Fruit fly (Drosophila melanogaster): ENCODE results near the gene bib.
A peak's percentile ranks its signal among the peaks of the same experiment; 100 is the strongest.

The bib gene

dm6 chr2L:9972624-9973023 lies 11.8 kb upstream of the bib start:
- no peak for TF ChIP-seq CrebA (GFP tag; optimal IDR thresholded peaks at IDR 0.05; ENCODE audit: borderline replicate concordance)
- no peak for TF ChIP-seq dsf (GFP tag; optimal IDR thresholded peaks at IDR 0.05; ENCODE audit: borderline replicate concordance)
- no peak for TF ChIP-seq sage (GFP tag; optimal IDR thresholded peaks at IDR 0.05)
- no peak for TF ChIP-seq Dfd (GFP tag; optimal IDR thresholded peaks at IDR 0.05)
- no peak for TF ChIP-seq rgr (GFP tag; optimal IDR thresholded peaks at IDR 0.05)
- no peak for TF ChIP-seq Vsx2 (GFP tag; optimal IDR thresholded peaks at IDR 0.05; ENCODE audit: partially characterized antibody)
- no peak for TF ChIP-seq sv (GFP tag; optimal IDR thresholded peaks at IDR 0.05)

- no peak for TF ChIP-seq jim (GFP tag; optimal IDR thresholded peaks at IDR 0.05)
- TF ChIP-seq Abd-B (GFP tag; optimal IDR thresholded peaks at IDR 0.05), result no peak
- peak; percentile 55 for TF ChIP-seq fru (GFP tag; optimal IDR thresholded peaks at IDR 0.05)
- TF ChIP-seq Dif (GFP tag; optimal IDR thresholded peaks at IDR 0.05; ENCODE audit: partially characterized antibody), result no peak
- TF ChIP-seq pan (optimal IDR thresholded peaks at IDR 0.05), result no peak
- TF ChIP-seq Hnf4 (GFP tag; optimal IDR thresholded peaks at IDR 0.05), result peak; percentile 28
- TF ChIP-seq tai (GFP tag; optimal IDR thresholded peaks at IDR 0.05), result no peak
- no peak for TF ChIP-seq dl (GFP tag; optimal IDR thresholded peaks at IDR 0.05; ENCODE audit: insufficient read depth in 1 of 2, partially characterized antibody in 2 of 2)
- TF ChIP-seq Rel (GFP tag; optimal IDR thresholded peaks at IDR 0.05), result no peak
- no peak for TF ChIP-seq Rel (tag; optimal IDR thresholded peaks at IDR 0.05)
- TF ChIP-seq brk (GFP tag; optimal IDR thresholded peaks at IDR 0.05), result peak; percentile 41
- TF ChIP-seq OdsH (GFP tag; optimal IDR thresholded peaks at IDR 0.05), result no peak
- TF ChIP-seq CG32264 (GFP tag; optimal IDR thresholded peaks at IDR 0.05), result no peak
- TF ChIP-seq foxo (GFP tag; optimal IDR thresholded peaks at IDR 0.05), result peak in 1 of 2 experiments; percentile 31
- no peak for TF ChIP-seq Vsx2 (GFP tag; optimal IDR thresholded peaks at IDR 0.05; ENCODE audit: partially characterized antibody)
- no peak for TF ChIP-seq Hr83 (GFP tag; optimal IDR thresholded peaks at IDR 0.05; ENCODE audit: poor library complexity, severe bottlenecking)
- no peak for TF ChIP-seq lola (GFP tag; optimal IDR thresholded peaks at IDR 0.05)
- no peak for TF ChIP-seq Hr78 (GFP tag; optimal IDR thresholded peaks at IDR 0.05)
- TF ChIP-seq Jra (GFP tag; optimal IDR thresholded peaks at IDR 0.05), result no peak
- TF ChIP-seq br (GFP tag; optimal IDR thresholded peaks at IDR 0.05), result no peak
- TF ChIP-seq CrebA (GFP tag; optimal IDR thresholded peaks at IDR 0.05; ENCODE audit: borderline replicate concordance), result no peak
- TF ChIP-seq h (GFP tag; optimal IDR thresholded peaks at IDR 0.05), result peak; percentile 60
- TF ChIP-seq Mio (GFP tag; optimal IDR thresholded peaks at IDR 0.05), result no peak
- TF ChIP-seq N (GFP tag; optimal IDR thresholded peaks at IDR 0.05), result no peak
- no peak for TF ChIP-seq psq (GFP tag; optimal IDR thresholded peaks at IDR 0.05)
- TF ChIP-seq woc (GFP tag; optimal IDR thresholded peaks at IDR 0.05), result peak; percentile 22
- peak; percentile 64 for TF ChIP-seq Sp1 (GFP tag; optimal IDR thresholded peaks at IDR 0.05)
- no peak for TF ChIP-seq dsf (GFP tag; optimal IDR thresholded peaks at IDR 0.05; ENCODE audit: borderline replicate concordance)
- TF ChIP-seq sage (GFP tag; optimal IDR thresholded peaks at IDR 0.05), result no peak
- no peak for TF ChIP-seq usp (GFP tag; optimal IDR thresholded peaks at IDR 0.05)
- no peak for TF ChIP-seq GATAd (GFP tag; optimal IDR thresholded peaks at IDR 0.05)
- no peak for TF ChIP-seq dmrt93B (GFP tag; optimal IDR thresholded peaks at IDR 0.05)
- TF ChIP-seq HLH106 (tag; optimal IDR thresholded peaks at IDR 0.05), result peak; percentile 72
- TF ChIP-seq CG9705 (GFP tag; optimal IDR thresholded peaks at IDR 0.05), result no peak
- TF ChIP-seq Myc (optimal IDR thresholded peaks at IDR 0.05), result no peak
- TF ChIP-seq Dfd (GFP tag; optimal IDR thresholded peaks at IDR 0.05), result no peak
- TF ChIP-seq sv (GFP tag; optimal IDR thresholded peaks at IDR 0.05), result no peak
- peak; percentile 30 for TF ChIP-seq rgr (GFP tag; optimal IDR thresholded peaks at IDR 0.05)
- TF ChIP-seq ey (GFP tag; optimal IDR thresholded peaks at IDR 0.05), result peak; percentile 11
Measured at dm6 chr2L:9981809-9982208, 2.6 kb upstream of the bib start.

- TF ChIP-seq GATAd (GFP tag; optimal IDR thresholded peaks at IDR 0.05) (no peak), dmrt93B (GFP tag; optimal IDR thresholded peaks at IDR 0.05) (peak; percentile 76), Dif (GFP tag; optimal IDR thresholded peaks at IDR 0.05; ENCODE audit: partially characterized antibody) (no peak), ey (GFP tag; optimal IDR thresholded peaks at IDR 0.05) (peak; percentile 70), Rel (GFP tag; optimal IDR thresholded peaks at IDR 0.05) (no peak), Rel (tag; optimal IDR thresholded peaks at IDR 0.05) (peak; percentile 51), Hr83 (GFP tag; optimal IDR thresholded peaks at IDR 0.05; ENCODE audit: poor library complexity, severe bottlenecking) (no peak), psq (GFP tag; optimal IDR thresholded peaks at IDR 0.05) (peak; percentile 70), Vsx2 (GFP tag; optimal IDR thresholded peaks at IDR 0.05; ENCODE audit: partially characterized antibody) (no peak), sv (GFP tag; optimal IDR thresholded peaks at IDR 0.05) (no peak), h (GFP tag; optimal IDR thresholded peaks at IDR 0.05) (peak; percentile 87), Myc (optimal IDR thresholded peaks at IDR 0.05) (no peak), OdsH (GFP tag; optimal IDR thresholded peaks at IDR 0.05) (peak; percentile 79), lola (GFP tag; optimal IDR thresholded peaks at IDR 0.05) (no peak), brk (GFP tag; optimal IDR thresholded peaks at IDR 0.05) (peak; percentile 51), Hr78 (GFP tag; optimal IDR thresholded peaks at IDR 0.05) (no peak), Jra (GFP tag; optimal IDR thresholded peaks at IDR 0.05) (peak; percentile 23), pan (optimal IDR thresholded peaks at IDR 0.05) (no peak), Abd-B (GFP tag; optimal IDR thresholded peaks at IDR 0.05) (no peak), rgr (GFP tag; optimal IDR thresholded peaks at IDR 0.05) (peak; percentile 72), sage (GFP tag; optimal IDR thresholded peaks at IDR 0.05) (no peak), usp (GFP tag; optimal IDR thresholded peaks at IDR 0.05) (no peak), woc (GFP tag; optimal IDR thresholded peaks at IDR 0.05) (peak; percentile 29), foxo (GFP tag; optimal IDR thresholded peaks at IDR 0.05) (peak in 1 of 2 experiments; percentile 87), dl (GFP tag; optimal IDR thresholded peaks at IDR 0.05; ENCODE audit: insufficient read depth in 1 of 2, partially characterized antibody in 2 of 2) (no peak), tai (GFP tag; optimal IDR thresholded peaks at IDR 0.05) (no peak), Hnf4 (GFP tag; optimal IDR thresholded peaks at IDR 0.05) (peak; percentile 35), fru (GFP tag; optimal IDR thresholded peaks at IDR 0.05) (peak; percentile 92), CG9705 (GFP tag; optimal IDR thresholded peaks at IDR 0.05) (peak; percentile 61), br (GFP tag; optimal IDR thresholded peaks at IDR 0.05) (peak; percentile 13), Dfd (GFP tag; optimal IDR thresholded peaks at IDR 0.05) (no peak), jim (GFP tag; optimal IDR thresholded peaks at IDR 0.05) (no peak), Mio (GFP tag; optimal IDR thresholded peaks at IDR 0.05) (no peak), HLH106 (tag; optimal IDR thresholded peaks at IDR 0.05) (peak; percentile 90), CG32264 (GFP tag; optimal IDR thresholded peaks at IDR 0.05) (no peak), Sp1 (GFP tag; optimal IDR thresholded peaks at IDR 0.05) (peak; percentile 91), CrebA (GFP tag; optimal IDR thresholded peaks at IDR 0.05; ENCODE audit: borderline replicate concordance) (no peak), dsf (GFP tag; optimal IDR thresholded peaks at IDR 0.05; ENCODE audit: borderline replicate concordance) (no peak)
Measured at dm6 chr2L:9982516-9982915, 1.9 kb upstream of the bib start.
